Fruit fly (Drosophila melanogaster) whole organism, pupa: Measurements from ENCODE around the gene CG7720.

Source experiments
- CG10348 ChIP-seq: fragments of 200-800 bp; sonication (Bioruptor generic); IDR thresholded peaks from 2 replicates; pipeline ENCODE4 v1.3.6; 2022; ENCODE audit warnings: missing biosample characterization, missing genetic modification characterization
- CG12605 ChIP-seq: fragments of 200-800 bp; sonication (Bioruptor generic); IDR thresholded peaks from 2 replicates; pipeline ENCODE4 v1.3.6; 2022; ENCODE audit warnings: missing biosample characterization, missing genetic modification characterization
- CG13204 ChIP-seq: fragments of 200-800 bp; sonication (Bioruptor generic); optimal IDR thresholded peaks from 2 replicates; lab custom pipeline; 2018; ENCODE audit warnings: missing biosample characterization, mild to moderate bottlenecking, missing genetic modification characterization, moderate library complexity
- CG17806 ChIP-seq: fragments of 200-800 bp; sonication (Bioruptor generic); optimal IDR thresholded peaks from 2 replicates; lab custom pipeline; 2018; ENCODE audit warnings: missing biosample characterization, mild to moderate bottlenecking, missing genetic modification characterization, moderate library complexity
- CG8159 ChIP-seq: fragments of 200-800 bp; sonication (Bioruptor generic); optimal IDR thresholded peaks from 3 replicates; lab custom pipeline; 2018; ENCODE audit warnings: missing biosample characterization, mild to moderate bottlenecking, missing genetic modification characterization, moderate library complexity
- CG9948 ChIP-seq: fragments of 200-800 bp; sonication (Bioruptor generic); optimal IDR thresholded peaks from 2 replicates; lab custom pipeline; 2018; ENCODE audit warnings: missing biosample characterization, mild to moderate bottlenecking, missing genetic modification characterization, moderate library complexity
- D1 ChIP-seq: fragments of 200-800 bp; sonication (Bioruptor generic); optimal IDR thresholded peaks from 2 replicates; lab custom pipeline; 2018; ENCODE audit warnings: missing biosample characterization, mild to moderate bottlenecking, missing genetic modification characterization, moderate library complexity
- EcR ChIP-seq: fragments of 200-800 bp; sonication (Bioruptor generic); optimal IDR thresholded peaks from 3 replicates; lab custom pipeline; 2019; ENCODE audit warnings: missing biosample characterization, missing genetic modification characterization, mild to moderate bottlenecking, moderate library complexity, missing genetic modification reagents
- Ets98B ChIP-seq: fragments of 200-800 bp; sonication (Bioruptor generic); IDR thresholded peaks from 2 replicates; pipeline ENCODE4 v1.3.6; 2022; ENCODE audit warnings: missing biosample characterization, missing genetic modification characterization
- Pif1A ChIP-seq: fragments of 200-800 bp; sonication (Bioruptor generic); optimal IDR thresholded peaks from 3 replicates; lab custom pipeline; 2016; ENCODE audit warnings: missing biosample characterization, missing genetic modification characterization
- Snoo ChIP-seq: fragments of 200-800 bp; sonication (Bioruptor generic); optimal IDR thresholded peaks from 3 replicates; lab custom pipeline; 2017; ENCODE audit warnings: missing biosample characterization, mild to moderate bottlenecking, missing genetic modification characterization, inconsistent platforms

DNA sequence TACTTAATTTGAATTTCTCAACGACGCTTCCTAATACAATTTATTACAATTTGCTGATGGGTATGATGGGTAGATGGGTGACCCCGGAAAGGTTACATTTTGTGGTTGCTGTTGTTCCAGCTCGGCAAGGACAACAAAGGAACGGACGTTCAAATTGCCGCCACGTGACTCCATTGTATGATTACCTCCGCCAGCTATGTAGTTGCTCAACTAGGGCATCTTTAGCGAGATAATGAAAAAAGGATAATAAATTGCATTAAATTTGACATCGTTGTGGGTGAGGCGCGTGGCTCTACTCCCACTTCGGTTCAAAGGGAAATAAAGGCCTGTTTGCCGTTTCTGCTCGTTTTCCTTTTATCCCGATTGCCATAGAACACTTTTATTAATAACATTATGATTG, 73.6 kb downstream of the CG7720 start:
- TF ChIP-seq CG10348 (GFP tag; lab: Robert Waterston, UW) (no peak), CG9948 (tag; lab: Kevin White, UChicago) (no peak), EcR (GFP tag; lab: Kevin White, UChicago) (no peak), CG12605 (GFP tag; lab: Robert Waterston, UW) (no peak), CG17806 (no peak), Snoo (tag; lab: Kevin White, UChicago) (no peak), CG13204 (no peak), D1 (tag; lab: Kevin White, UChicago) (no peak), Pif1A (GFP tag; lab: Kevin White, UChicago) (no peak), Ets98B (no peak), CG8159 (no peak)
